Fruit fly (Drosophila melanogaster) whole organism, embryonic: ENCODE measurements around the gene CG11836.

ENCODE experiments used
- CG10462 ChIP-seq: fragments of 200-800 bp; sonication (Bioruptor generic); optimal IDR thresholded peaks from 2 replicates; lab custom pipeline; 2016; ENCODE audit warnings: missing biosample characterization, missing genetic modification characterization
- CG11696 ChIP-seq: fragments of 200-800 bp; sonication (Bioruptor generic); IDR thresholded peaks from 2 replicates; pipeline ENCODE4 v1.3.6; 2022; ENCODE audit warnings: missing biosample characterization, missing genetic modification characterization
- CG12236 ChIP-seq: fragments of 200-800 bp; sonication (Bioruptor generic); optimal IDR thresholded peaks from 2 replicates; lab custom pipeline; 2016; ENCODE audit warnings: missing biosample characterization, missing genetic modification characterization
- CG13287 ChIP-seq: fragments of 200-800 bp; sonication (Bioruptor generic); IDR thresholded peaks from 2 replicates; pipeline ENCODE4 v1.3.6; 2022; ENCODE audit warnings: missing biosample characterization, missing genetic modification characterization; ENCODE audit not compliant: partially characterized antibody
- CG14965 ChIP-seq: fragments of 200-800 bp; sonication (Bioruptor generic); optimal IDR thresholded peaks from 2 replicates; lab custom pipeline; 2016; ENCODE audit warnings: missing biosample characterization, missing genetic modification characterization, borderline replicate concordance
- CG15011 ChIP-seq: fragments of 200-800 bp; sonication (Bioruptor generic); optimal IDR thresholded peaks from 3 replicates; lab custom pipeline; 2018; ENCODE audit warnings: missing biosample characterization, mild to moderate bottlenecking, missing genetic modification characterization
- CG15073 ChIP-seq: fragments of 200-800 bp; sonication (Bioruptor generic); optimal IDR thresholded peaks from 2 replicates; lab custom pipeline; 2016; ENCODE audit warnings: missing biosample characterization, missing genetic modification characterization
- CG15479 ChIP-seq: fragments of 200-800 bp; sonication (Bioruptor generic); optimal IDR thresholded peaks from 3 replicates; lab custom pipeline; 2019; ENCODE audit warnings: missing biosample characterization, mild to moderate bottlenecking, missing genetic modification characterization, moderate library complexity
- CG16815 ChIP-seq: fragments of 200-800 bp; sonication (Bioruptor generic); optimal IDR thresholded peaks from 3 replicates; lab custom pipeline; 2017; ENCODE audit warnings: missing biosample characterization, mild to moderate bottlenecking, missing genetic modification characterization
- CG16863 ChIP-seq: fragments of 200-800 bp; sonication (Bioruptor generic); optimal IDR thresholded peaks from 3 replicates; lab custom pipeline; 2016; ENCODE audit warnings: missing biosample characterization, missing genetic modification characterization
- CG17359 ChIP-seq: fragments of 200-800 bp; sonication (Bioruptor generic); optimal IDR thresholded peaks from 3 replicates; lab custom pipeline; 2018; ENCODE audit warnings: missing biosample characterization, mild to moderate bottlenecking, missing genetic modification characterization, moderate library complexity
- CG1792 ChIP-seq: fragments of 200-800 bp; sonication (Bioruptor generic); optimal IDR thresholded peaks from 2 replicates; lab custom pipeline; 2016; ENCODE audit warnings: missing biosample characterization, missing genetic modification characterization
- CG18619 ChIP-seq: fragments of 200-800 bp; sonication (Bioruptor generic); optimal IDR thresholded peaks from 3 replicates; lab custom pipeline; 2017; ENCODE audit warnings: missing biosample characterization, mild to moderate bottlenecking, missing genetic modification characterization
- CG2712 ChIP-seq: fragments of 200-800 bp; optimal IDR thresholded peaks from 3 replicates; lab custom pipeline; 2019; ENCODE audit warnings: missing biosample characterization, mild to moderate bottlenecking, missing genetic modification characterization, moderate library complexity
- CG2875 ChIP-seq: fragments of 200-800 bp; sonication (Bioruptor generic); optimal IDR thresholded peaks from 2 replicates; lab custom pipeline; 2017; ENCODE audit warnings: missing biosample characterization, mild to moderate bottlenecking, missing genetic modification characterization, missing genetic modification reagents
- CG3407 ChIP-seq: fragments of 200-800 bp; sonication (Bioruptor generic); optimal IDR thresholded peaks from 2 replicates; lab custom pipeline; 2018; ENCODE audit warnings: missing biosample characterization, mild to moderate bottlenecking, missing genetic modification characterization
- CG4360 ChIP-seq: fragments of 200-800 bp; sonication (Bioruptor generic); IDR thresholded peaks from 2 replicates; pipeline ENCODE4 v1.3.6; 2022; ENCODE audit warnings: missing biosample characterization, missing genetic modification characterization
- CG4404 ChIP-seq: fragments of 200-800 bp; sonication (Bioruptor generic); IDR thresholded peaks from 2 replicates; pipeline ENCODE4 v1.3.6; 2022; ENCODE audit warnings: missing biosample characterization, missing genetic modification characterization
- CG4424 ChIP-seq: fragments of 200-800 bp; sonication (Bioruptor generic); optimal IDR thresholded peaks from 3 replicates; lab custom pipeline; 2016; ENCODE audit warnings: missing biosample characterization, missing genetic modification characterization
- CG7271 ChIP-seq: fragments of 200-800 bp; sonication (Bioruptor generic); optimal IDR thresholded peaks from 2 replicates; lab custom pipeline; 2018; ENCODE audit warnings: missing biosample characterization, mild to moderate bottlenecking, missing genetic modification characterization, moderate library complexity
- CG7987 ChIP-seq: fragments of 200-800 bp; sonication (Bioruptor generic); optimal IDR thresholded peaks from 2 replicates; lab custom pipeline; 2018; ENCODE audit warnings: missing biosample characterization, mild to moderate bottlenecking, missing genetic modification characterization, moderate library complexity
- CG9797 ChIP-seq: fragments of 200-800 bp; sonication (Bioruptor generic); optimal IDR thresholded peaks from 3 replicates; lab custom pipeline; 2018; ENCODE audit warnings: missing biosample characterization, mild to moderate bottlenecking, missing genetic modification characterization
- D ChIP-seq, 2 experiments: fragments of 200-800 bp in 1 of 2; fragments of >200 bp in 1 of 2; sonication (Bioruptor generic) in 1 of 2; optimal IDR thresholded peaks; 2 replicates in 1 of 2; 3 replicates in 1 of 2; lab custom pipeline; 2017; ENCODE audit warnings: mild to moderate bottlenecking in 1 of 2, missing biosample characterization in 1 of 2, missing genetic modification characterization in 1 of 2, missing genetic modification reagents in 1 of 2
- Fer3 ChIP-seq: fragments of 200-800 bp; sonication (Bioruptor generic); optimal IDR thresholded peaks from 2 replicates; lab custom pipeline; 2018; ENCODE audit warnings: missing biosample characterization, mild to moderate bottlenecking, missing genetic modification characterization, moderate library complexity
- Ptx1 ChIP-seq: fragments of 200-800 bp; sonication (Bioruptor generic); IDR thresholded peaks from 2 replicates; pipeline ENCODE4 v1.3.6; 2022; ENCODE audit warnings: missing biosample characterization, missing genetic modification characterization
- Scr ChIP-seq: fragments of 200-800 bp; sonication (Bioruptor generic); IDR thresholded peaks from 2 replicates; pipeline ENCODE4 v1.3.6; 2022; ENCODE audit warnings: missing biosample characterization, missing genetic modification characterization; ENCODE audit not compliant: partially characterized antibody
- Sin3A ChIP-seq: fragments of >200 bp; optimal IDR thresholded peaks from 2 replicates; lab custom pipeline; 2018
- cad ChIP-seq: fragments of >200 bp; optimal IDR thresholded peaks from 2 replicates; lab custom pipeline; 2017; ENCODE audit warnings: missing biosample characterization, missing genetic modification characterization
- chif ChIP-seq, 2 experiments: fragments of 200-800 bp; sonication (Bioruptor generic); optimal IDR thresholded peaks; 3 replicates each; lab custom pipeline; 2016; ENCODE audit warnings: missing biosample characterization in 2 of 2, missing genetic modification characterization in 2 of 2
- ci ChIP-seq: fragments of 200-800 bp; sonication (Bioruptor generic); IDR thresholded peaks from 3 replicates; pipeline ENCODE4 v1.3.6; 2022; ENCODE audit warnings: missing biosample characterization, missing genetic modification characterization
- dpn ChIP-seq, 2 experiments: fragments of 200-800 bp; sonication (Bioruptor generic); optimal IDR thresholded peaks; 3 replicates each; lab custom pipeline; 2016; ENCODE audit warnings: missing biosample characterization in 2 of 2, missing genetic modification characterization in 2 of 2
- eve ChIP-seq, 2 experiments: fragments of >200 bp; optimal IDR thresholded peaks; 2 replicates each; lab custom pipeline; 2017; ENCODE audit warnings: missing biosample characterization in 2 of 2, missing genetic modification characterization in 2 of 2
- ewg ChIP-seq: fragments of 200-800 bp; sonication (Bioruptor generic); optimal IDR thresholded peaks from 3 replicates; lab custom pipeline; 2017; ENCODE audit warnings: mild to moderate bottlenecking, missing biosample characterization, missing genetic modification reagents, missing genetic modification characterization
- exex ChIP-seq: fragments of 200-800 bp; sonication (Bioruptor generic); optimal IDR thresholded peaks from 4 replicates; lab custom pipeline; 2018; ENCODE audit warnings: missing biosample characterization, mild to moderate bottlenecking, missing genetic modification characterization, moderate library complexity
- ftz-f1 ChIP-seq: fragments of 200-800 bp; sonication (Bioruptor generic); optimal IDR thresholded peaks from 2 replicates; lab custom pipeline; 2016; ENCODE audit warnings: missing biosample characterization, missing genetic modification characterization
- ham ChIP-seq: fragments of 200-800 bp; sonication (Bioruptor generic); IDR thresholded peaks from 2 replicates; pipeline ENCODE4 v1.3.6; 2022; ENCODE audit warnings: missing biosample characterization, missing genetic modification characterization
- jing ChIP-seq: fragments of 200-800 bp; sonication (Bioruptor generic); optimal IDR thresholded peaks from 2 replicates; lab custom pipeline; 2018; ENCODE audit warnings: missing biosample characterization, mild to moderate bottlenecking, missing genetic modification characterization
- p53 ChIP-seq: fragments of 200-800 bp; sonication (Bioruptor generic); optimal IDR thresholded peaks from 2 replicates; lab custom pipeline; 2016; ENCODE audit warnings: missing biosample characterization, missing genetic modification characterization
- pan ChIP-seq, 4 experiments: fragments of >200 bp in 3 of 4; fragments of 200-800 bp in 1 of 4; sonication (Bioruptor generic) in 1 of 4; optimal IDR thresholded peaks in 3 of 4; IDR thresholded peaks in 1 of 4; 2 replicates each; pipeline versions ENCODE4 v1.3.6 to Lab custom; 2017 to 2022; ENCODE audit warnings: missing biosample characterization in 2 of 4, missing genetic modification characterization in 2 of 4, mixed read lengths in 1 of 4
- ro ChIP-seq: fragments of 200-800 bp; sonication (Bioruptor generic); IDR thresholded peaks from 2 replicates; pipeline ENCODE4 v1.3.6; 2022; ENCODE audit warnings: missing biosample characterization, missing genetic modification characterization
- sima ChIP-seq: fragments of 200-800 bp; sonication (Bioruptor generic); optimal IDR thresholded peaks from 2 replicates; lab custom pipeline; 2016; ENCODE audit warnings: missing biosample characterization, missing genetic modification characterization
- stwl ChIP-seq: fragments of 200-800 bp; sonication (Bioruptor generic); optimal IDR thresholded peaks from 3 replicates; lab custom pipeline; 2018; ENCODE audit warnings: missing biosample characterization, mild to moderate bottlenecking, missing genetic modification characterization, moderate library complexity
- trh ChIP-seq: fragments of 200-800 bp; sonication (Bioruptor generic); optimal IDR thresholded peaks from 2 replicates; lab custom pipeline; 2016; ENCODE audit warnings: missing biosample characterization, missing genetic modification characterization
- ttk ChIP-seq: fragments of 200-800 bp; sonication (Bioruptor generic); IDR thresholded peaks from 2 replicates; pipeline ENCODE4 v2.1.2; 2022; ENCODE audit warnings: missing biosample characterization, missing genetic modification characterization
- unpg ChIP-seq: fragments of 200-800 bp; sonication (Bioruptor generic); optimal IDR thresholded peaks from 3 replicates; lab custom pipeline; 2018; ENCODE audit warnings: missing biosample characterization, mild to moderate bottlenecking, missing genetic modification characterization, moderate library complexity
- z ChIP-seq: fragments of 200-800 bp; sonication (Bioruptor generic); IDR thresholded peaks from 3 replicates; pipeline ENCODE4 v1.3.6; 2022; ENCODE audit warnings: missing biosample characterization, missing genetic modification characterization
- zen2 ChIP-seq: fragments of 200-800 bp; sonication (Bioruptor generic); IDR thresholded peaks from 3 replicates; pipeline ENCODE4 v1.3.6; 2022; ENCODE audit warnings: missing biosample characterization, missing genetic modification characterization; ENCODE audit not compliant: partially characterized antibody
- zfh1 ChIP-seq: fragments of 200-800 bp; sonication (Bioruptor generic); IDR thresholded peaks from 3 replicates; pipeline ENCODE4 v1.3.6; 2022; ENCODE audit warnings: missing biosample characterization, missing genetic modification characterization

CG11836 gene

dm6 chr3R:25024895-25025557 lies 45.9 kb upstream of the CG11836 start, which contains the start of the genes EMC6 and Hr96 (continued):
- TF ChIP-seq ewg (GFP tag; lab: Kevin White, UChicago), result peak; percentile 89
- peak; percentile 78 for TF ChIP-seq ftz-f1
- TF ChIP-seq CG12236 (GFP tag; lab: Kevin White, UChicago), result peak; percentile 70
- TF ChIP-seq cad (GFP tag; lab: Kevin White, UChicago), result no peak
- peak; percentile 84 for TF ChIP-seq ham (GFP tag; lab: Robert Waterston, UW)
- peak; percentile 96 for TF ChIP-seq zfh1 (GFP tag; lab: Robert Waterston, UW)
- TF ChIP-seq CG15011 (GFP tag; lab: Kevin White, UChicago), result peak; percentile 73
- peak; percentile 77 for TF ChIP-seq CG13287
- TF ChIP-seq zen2 (GFP tag; lab: Robert Waterston, UW), result peak; percentile 50; the same call in 1 of the 3 replicates
- TF ChIP-seq CG1792, result peak; percentile 87
- no peak for TF ChIP-seq eve (GFP tag; optimal IDR thresholded peaks at IDR 0.05; lab: Kevin White, UChicago)
- TF ChIP-seq Ptx1 (GFP tag; lab: Robert Waterston, UW), result peak; percentile 95
- peak; percentile 7; the same call in 1 of the 3 replicates for TF ChIP-seq z (GFP tag; lab: Robert Waterston, UW)
- TF ChIP-seq CG4424 (GFP tag; lab: Kevin White, UChicago), result peak; percentile 95
- TF ChIP-seq CG14965, result peak; percentile 48
- TF ChIP-seq Sin3A, result peak; percentile 70
- TF ChIP-seq CG3407 (GFP tag; lab: Kevin White, UChicago), result peak; percentile 70
- TF ChIP-seq chif (GFP tag; optimal IDR thresholded peaks at IDR 0.05; lab: Kevin White, UChicago), result peak; percentile 89 to 94
- peak; percentile 89 for TF ChIP-seq CG16863 (GFP tag; lab: Kevin White, UChicago)
- peak; percentile 80 for TF ChIP-seq stwl (tag; lab: Kevin White, UChicago)
- TF ChIP-seq CG11696, result peak; percentile 81
- peak; percentile 91 for TF ChIP-seq CG18619 (GFP tag; lab: Kevin White, UChicago)
- TF ChIP-seq CG2712 (tag; lab: Kevin White, UChicago), result peak; percentile 94
- TF ChIP-seq CG17359 (tag; lab: Kevin White, UChicago), result peak; percentile 93
- peak; percentile 54 for TF ChIP-seq CG15073 (GFP tag; lab: Kevin White, UChicago)
- peak; percentile 69 for TF ChIP-seq Scr (GFP tag; lab: Robert Waterston, UW)
- TF ChIP-seq ro (GFP tag; lab: Robert Waterston, UW), result peak; percentile 68
- TF ChIP-seq ci (GFP tag; lab: Robert Waterston, UW), result peak; percentile 95
- TF ChIP-seq CG15479 (GFP tag; lab: Kevin White, UChicago), result no peak
- TF ChIP-seq jing (GFP tag; lab: Kevin White, UChicago), result peak; percentile 80
- no peak for TF ChIP-seq D (optimal IDR thresholded peaks at IDR 0.05; lab: Kevin White, UChicago)
- TF ChIP-seq D (GFP tag; optimal IDR thresholded peaks at IDR 0.05; lab: Kevin White, UChicago), result peak; percentile 82
- TF ChIP-seq CG4404, result peak; percentile 85
- peak; percentile 85 for TF ChIP-seq exex (tag; lab: Kevin White, UChicago)
- peak; percentile 82 for TF ChIP-seq CG7271 (tag; lab: Kevin White, UChicago)
- no peak for TF ChIP-seq pan (optimal IDR thresholded peaks at IDR 0.05; lab: Kevin White, UChicago)
- TF ChIP-seq pan (GFP tag; optimal IDR thresholded peaks at IDR 0.05 in 1 of 2, IDR thresholded peaks at IDR 0.05 in 1 of 2), result peak in 1 of 2 experiments; percentile 94
- peak; percentile 94 to 95 for TF ChIP-seq dpn (GFP tag; optimal IDR thresholded peaks at IDR 0.05; lab: Kevin White, UChicago)
- TF ChIP-seq CG16815 (GFP tag; lab: Kevin White, UChicago), result peak; percentile 88
- peak; percentile 75 for TF ChIP-seq CG4360 (GFP tag; lab: Robert Waterston, UW)
- TF ChIP-seq CG9797 (GFP tag; lab: Kevin White, UChicago), result peak; percentile 59
- TF ChIP-seq CG7987, result peak; percentile 86
- peak; percentile 89 for TF ChIP-seq trh
- TF ChIP-seq CG10462 (GFP tag; lab: Kevin White, UChicago), result peak; percentile 88
- peak; percentile 36 for TF ChIP-seq sima (GFP tag; lab: Kevin White, UChicago)
- TF ChIP-seq unpg (GFP tag; lab: Kevin White, UChicago), result peak; percentile 95
- TF ChIP-seq CG2875, result peak; percentile 81
- peak; percentile 78 for TF ChIP-seq p53 (GFP tag; lab: Kevin White, UChicago)
- TF ChIP-seq ttk (GFP tag; lab: Robert Waterston, UW), result peak; percentile 93
- peak; percentile 94 for TF ChIP-seq Fer3 (tag; lab: Kevin White, UChicago)
